Worm (Caenorhabditis elegans) whole organism, late embryonic: ENCODE data around the gene mcm-10.

Source experiments
- ama-1 ChIP-seq: fragments of 150-350 bp; optimal IDR thresholded peaks from 2 replicates; lab custom pipeline; 2014
- dmd-4 ChIP-seq: sonication (generic microtip); optimal IDR thresholded peaks from 2 replicates; lab custom pipeline; 2016; ENCODE audit warnings: borderline replicate concordance, missing genetic modification characterization, missing compliant biosample characterization
- elt-4 ChIP-seq: sonication (generic microtip); optimal IDR thresholded peaks from 2 replicates; lab custom pipeline; 2016; ENCODE audit warnings: missing genetic modification characterization, missing compliant biosample characterization
- nfya-1 ChIP-seq: sonication (generic microtip); optimal IDR thresholded peaks from 2 replicates; lab custom pipeline; 2017; ENCODE audit warnings: missing genetic modification characterization, mild to moderate bottlenecking, missing compliant biosample characterization, antibody characterized with exemption, moderate library complexity
- nhr-11 ChIP-seq: fragments of 150-350 bp; optimal IDR thresholded peaks from 2 replicates; lab custom pipeline; 2014; ENCODE audit warnings: missing biosample characterization, missing genetic modification characterization
- pha-4 ChIP-seq: fragments of 150-350 bp; optimal IDR thresholded peaks from 2 replicates; lab custom pipeline; 2018; ENCODE audit warnings: missing biosample characterization, missing genetic modification reagents, missing genetic modification characterization
- pqm-1 ChIP-seq: sonication (generic microtip); optimal IDR thresholded peaks from 2 replicates; lab custom pipeline; 2016; ENCODE audit warnings: missing genetic modification characterization, missing compliant biosample characterization
- sdc-2 ChIP-seq: sonication (generic microtip); optimal IDR thresholded peaks from 2 replicates; lab custom pipeline; 2016; ENCODE audit warnings: missing genotype, missing genetic modification characterization, missing compliant biosample characterization
- tbx-2 ChIP-seq: sonication (generic microtip); optimal IDR thresholded peaks from 2 replicates; lab custom pipeline; 2016; ENCODE audit warnings: missing genetic modification characterization, missing compliant biosample characterization
- ttx-3 ChIP-seq: sonication (generic microtip); optimal IDR thresholded peaks from 2 replicates; lab custom pipeline; 2016; ENCODE audit warnings: missing genetic modification reagents, missing genetic modification characterization, missing compliant biosample characterization
- unc-3 ChIP-seq, 2 experiments: fragments of 200-800 bp in 1 of 2; sonication (Bioruptor generic) in 1 of 2; sonication (generic microtip) in 1 of 2; conservative IDR thresholded peaks in 1 of 2; optimal IDR thresholded peaks in 1 of 2; 2 replicates each; pipeline versions ENCODE4 v1.3.6 to Lab custom; 2016 to 2022; ENCODE audit warnings: missing compliant biosample characterization in 2 of 2, missing genetic modification characterization in 2 of 2, missing genetic modification reagents in 1 of 2

DNA sequence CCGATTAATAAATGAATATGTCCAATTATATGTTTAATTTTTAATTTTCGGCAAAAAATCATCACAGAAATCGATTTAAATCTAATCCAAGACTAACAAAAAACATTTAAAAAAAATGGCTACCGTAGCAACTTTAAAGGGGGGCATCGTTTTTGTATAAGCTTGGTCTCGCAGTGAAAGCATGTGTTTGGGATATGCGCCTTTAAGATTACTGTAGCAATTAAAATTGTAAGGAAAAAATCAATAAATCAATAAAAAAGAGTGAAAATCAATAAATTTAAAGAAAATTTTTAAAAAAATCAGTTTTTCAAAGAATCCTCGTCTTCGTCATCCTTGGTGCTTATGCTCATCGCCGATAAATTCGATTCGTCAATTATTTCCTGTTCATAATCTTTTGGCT lies 26.8 kb downstream of the mcm-10 start:
- TF ChIP-seq ama-1 (lab: Kevin White, UChicago) (no peak), tbx-2 (tag; lab: Kevin White, UChicago) (no peak), ttx-3 (tag; lab: Kevin White, UChicago) (no peak), pqm-1 (tag; lab: Kevin White, UChicago) (no peak), dmd-4 (tag; lab: Kevin White, UChicago) (no peak), nhr-11 (tag; lab: Kevin White, UChicago) (no peak), elt-4 (tag; lab: Kevin White, UChicago) (no peak), sdc-2 (tag; lab: Kevin White, UChicago) (no peak), nfya-1 (no peak), unc-3 (GFP tag; conservative IDR thresholded peaks at IDR 0.05; lab: Robert Waterston, UW) (no peak), unc-3 (tag; optimal IDR thresholded peaks at IDR 0.05; lab: Kevin White, UChicago) (no peak), pha-4 (tag; lab: Kevin White, UChicago) (no peak)
